Fruit fly (Drosophila melanogaster): Measurements from ENCODE around the gene CG31523.

Gene CG31523

dm6 chr3R:4453213-4453956, 25.6 kb downstream of the CG31523 start (continued):
- TF ChIP-seq repo (GFP tag; optimal IDR thresholded peaks at IDR 0.05) (no peak), her (GFP tag; optimal IDR thresholded peaks at IDR 0.05) (peak; percentile 10), CG15269 (tag; optimal IDR thresholded peaks at IDR 0.05) (no peak), zfh2 (GFP tag; optimal IDR thresholded peaks at IDR 0.05) (no peak), CG6272 (GFP tag; IDR thresholded peaks at IDR 0.05) (no peak), Vsx1 (GFP tag; optimal IDR thresholded peaks at IDR 0.05) (no peak), Gug (GFP tag; IDR thresholded peaks at IDR 0.05) (no peak), slp2 (GFP tag; optimal IDR thresholded peaks at IDR 0.05) (no peak), CG34376 (GFP tag; optimal IDR thresholded peaks at IDR 0.05) (peak; percentile 61), wdn (GFP tag; IDR thresholded peaks at IDR 0.05) (no peak; the same call in 1 of the 2 replicates), corto (GFP tag; optimal IDR thresholded peaks at IDR 0.05) (peak; percentile 80), CG7745 (tag; optimal IDR thresholded peaks at IDR 0.05) (no peak), CG6689 (GFP tag; IDR thresholded peaks at IDR 0.05) (0 out of 2 replicates have a peak, but pooled peaks have one; percentile 4), Nf-YC (tag; optimal IDR thresholded peaks at IDR 0.05) (peak; percentile 17), CG6654 (GFP tag; optimal IDR thresholded peaks at IDR 0.05) (no peak), Nf-YB (GFP tag; optimal IDR thresholded peaks at IDR 0.05) (no peak), Six4 (GFP tag; optimal IDR thresholded peaks at IDR 0.05) (no peak), klu (GFP tag; IDR thresholded peaks at IDR 0.05) (no peak), Blimp-1 (GFP tag; optimal IDR thresholded peaks at IDR 0.05) (peak; percentile 21), unpg (GFP tag; optimal IDR thresholded peaks at IDR 0.05) (no peak), CG11504 (tag; optimal IDR thresholded peaks at IDR 0.05) (peak; percentile 86), Lpt (GFP tag; optimal IDR thresholded peaks at IDR 0.05) (peak; percentile 76), CG1529 (GFP tag; optimal IDR thresholded peaks at IDR 0.05) (no peak), CG1832 (GFP tag; optimal IDR thresholded peaks at IDR 0.05) (no peak), CG6854 (GFP tag; optimal IDR thresholded peaks at IDR 0.05) (peak; percentile 35), CG33557 (GFP tag; optimal IDR thresholded peaks at IDR 0.05) (no peak), CG9727 (GFP tag; optimal IDR thresholded peaks at IDR 0.05) (no peak), CG11456 (GFP tag; IDR thresholded peaks at IDR 0.05) (no peak), p53 (GFP tag; optimal IDR thresholded peaks at IDR 0.05) (no peak), YL-1 (GFP tag; optimal IDR thresholded peaks at IDR 0.05) (peak; percentile 91), hkb (optimal IDR thresholded peaks at IDR 0.05) (no peak), hkb (GFP tag; IDR thresholded peaks at IDR 0.05) (peak; percentile 46; the same call in 1 of the 2 replicates), Xrp1 (GFP tag; IDR thresholded peaks at IDR 0.05) (peak; percentile 33; the same call in 1 of the 2 replicates), CG10979 (tag; optimal IDR thresholded peaks at IDR 0.05) (no peak), Dll (GFP tag; IDR thresholded peaks at IDR 0.05; ENCODE audit: partially characterized antibody) (peak; percentile 68; the same call in 3 of the 4 replicates), eyg (GFP tag; optimal IDR thresholded peaks at IDR 0.05) (peak; percentile 2), E2f1 (GFP tag; IDR thresholded peaks at IDR 0.05) (no peak), CG3065 (GFP tag; optimal IDR thresholded peaks at IDR 0.05) (no peak), CG11398 (GFP tag; optimal IDR thresholded peaks at IDR 0.05) (no peak), ftz-f1 (GFP tag; optimal IDR thresholded peaks at IDR 0.05) (peak; percentile 32), CG9932 (GFP tag; IDR thresholded peaks at IDR 0.05) (no peak), CG34422 (GFP tag; IDR thresholded peaks at IDR 0.05) (peak; percentile 75; the same call in 1 of the 3 replicates), Ptx1 (GFP tag; IDR thresholded peaks at IDR 0.05) (no peak), mam (GFP tag; optimal IDR thresholded peaks at IDR 0.05) (no peak), BEAF-32 (GFP tag; optimal IDR thresholded peaks at IDR 0.05) (peak; percentile 57), PHDP (tag; optimal IDR thresholded peaks at IDR 0.05) (no peak), CG6175 (GFP tag; IDR thresholded peaks at IDR 0.05) (peak; percentile 97), nerfin-1 (tag; optimal IDR thresholded peaks at IDR 0.05) (no peak), H15 (GFP tag; IDR thresholded peaks at IDR 0.05) (no peak), CG6813 (GFP tag; optimal IDR thresholded peaks at IDR 0.05) (peak; percentile 34)
